Fruit fly (Drosophila melanogaster) whole organism, embryonic: ENCODE data around the gene Muc68Ca.
A peak's percentile ranks its signal among the peaks of the same experiment; 100 is the strongest.

Source experiments
- Asciz ChIP-seq: fragments of 200-800 bp; sonication (Bioruptor generic); optimal IDR thresholded peaks from 2 replicates; lab custom pipeline; 2017; ENCODE audit warnings: missing biosample characterization, mild to moderate bottlenecking, missing genetic modification characterization, missing genetic modification reagents
- Atf-2 ChIP-seq: fragments of 200-800 bp; sonication (Bioruptor generic); optimal IDR thresholded peaks from 2 replicates; lab custom pipeline; 2016; ENCODE audit warnings: missing biosample characterization, missing genetic modification characterization
- Atf3 ChIP-seq: fragments of 200-800 bp; sonication (Bioruptor generic); optimal IDR thresholded peaks from 3 replicates; lab custom pipeline; 2016; ENCODE audit warnings: missing biosample characterization, missing genetic modification characterization
- Atf6 ChIP-seq: fragments of 200-800 bp; sonication (Bioruptor generic); IDR thresholded peaks from 2 replicates; pipeline ENCODE4 v1.3.6; 2022; ENCODE audit warnings: missing biosample characterization, missing genetic modification characterization
- CG10267 ChIP-seq: fragments of 200-800 bp; sonication (Bioruptor generic); optimal IDR thresholded peaks from 2 replicates; lab custom pipeline; 2018; ENCODE audit warnings: missing biosample characterization, mild to moderate bottlenecking, missing genetic modification characterization, moderate library complexity
- CG11093 ChIP-seq: fragments of 200-800 bp; sonication (Bioruptor generic); IDR thresholded peaks from 3 replicates; pipeline ENCODE4 v1.3.6; 2022; ENCODE audit warnings: missing biosample characterization, missing genetic modification characterization
- CG11398 ChIP-seq: fragments of 200-800 bp; sonication (Bioruptor generic); optimal IDR thresholded peaks from 2 replicates; lab custom pipeline; 2016; ENCODE audit warnings: missing biosample characterization, missing genetic modification characterization
- CG12299 ChIP-seq: fragments of 200-800 bp; sonication (Bioruptor generic); optimal IDR thresholded peaks from 2 replicates; lab custom pipeline; 2018; ENCODE audit warnings: missing biosample characterization, mild to moderate bottlenecking, missing genetic modification characterization
- CG13123 ChIP-seq: fragments of 200-800 bp; sonication (Bioruptor generic); optimal IDR thresholded peaks from 2 replicates; lab custom pipeline; 2016; ENCODE audit warnings: missing biosample characterization, missing genetic modification characterization
- CG13624 ChIP-seq: fragments of 200-800 bp; sonication (Bioruptor generic); optimal IDR thresholded peaks from 2 replicates; lab custom pipeline; 2016; ENCODE audit warnings: missing biosample characterization, missing genetic modification characterization
- CG13775 ChIP-seq: fragments of 200-800 bp; sonication (Bioruptor generic); optimal IDR thresholded peaks from 3 replicates; lab custom pipeline; 2017; ENCODE audit warnings: missing biosample characterization, mild to moderate bottlenecking, missing genetic modification characterization
- CG16863 ChIP-seq: fragments of 200-800 bp; sonication (Bioruptor generic); optimal IDR thresholded peaks from 3 replicates; lab custom pipeline; 2016; ENCODE audit warnings: missing biosample characterization, missing genetic modification characterization
- CG17361 ChIP-seq: fragments of 200-800 bp; sonication (Bioruptor generic); IDR thresholded peaks from 3 replicates; pipeline ENCODE4 v1.3.6; 2022; ENCODE audit warnings: missing biosample characterization, missing genetic modification characterization
- CG1792 ChIP-seq: fragments of 200-800 bp; sonication (Bioruptor generic); optimal IDR thresholded peaks from 2 replicates; lab custom pipeline; 2016; ENCODE audit warnings: missing biosample characterization, missing genetic modification characterization
- CG18476 ChIP-seq: fragments of 200-800 bp; sonication (Bioruptor generic); optimal IDR thresholded peaks from 2 replicates; lab custom pipeline; 2016; ENCODE audit warnings: missing biosample characterization, mild to moderate bottlenecking, missing genetic modification characterization
- CG2712 ChIP-seq: fragments of 200-800 bp; optimal IDR thresholded peaks from 3 replicates; lab custom pipeline; 2019; ENCODE audit warnings: missing biosample characterization, mild to moderate bottlenecking, missing genetic modification characterization, moderate library complexity
- CG31388 ChIP-seq: fragments of 200-800 bp; sonication (Bioruptor generic); optimal IDR thresholded peaks from 2 replicates; lab custom pipeline; 2016; ENCODE audit warnings: missing biosample characterization, missing genetic modification characterization
- CG3281 ChIP-seq: fragments of 200-800 bp; sonication (Bioruptor generic); optimal IDR thresholded peaks from 3 replicates; lab custom pipeline; 2017; ENCODE audit warnings: missing biosample characterization, mild to moderate bottlenecking, missing genetic modification characterization
- CG42726 ChIP-seq: fragments of 200-800 bp; sonication (Bioruptor generic); IDR thresholded peaks from 2 replicates; pipeline ENCODE4 v1.3.6; 2022; ENCODE audit warnings: missing biosample characterization, missing genetic modification characterization; ENCODE audit not compliant: partially characterized antibody
- CG4617 ChIP-seq: fragments of 200-800 bp; sonication (Bioruptor generic); optimal IDR thresholded peaks from 3 replicates; lab custom pipeline; 2016; ENCODE audit warnings: missing biosample characterization, missing genetic modification characterization, borderline replicate concordance
- CG8478 ChIP-seq: fragments of >200 bp; optimal IDR thresholded peaks from 2 replicates; lab custom pipeline; 2018
- CG8765 ChIP-seq: fragments of 200-800 bp; sonication (Bioruptor generic); IDR thresholded peaks from 2 replicates; pipeline ENCODE4 v1.3.6; 2022; ENCODE audit warnings: missing biosample characterization, missing genetic modification characterization
- CG9876 ChIP-seq: fragments of 200-800 bp; sonication (Bioruptor generic); optimal IDR thresholded peaks from 2 replicates; lab custom pipeline; 2016; ENCODE audit warnings: missing biosample characterization, missing genetic modification characterization
- CG9932 ChIP-seq: fragments of 200-800 bp; sonication (Bioruptor generic); IDR thresholded peaks from 2 replicates; pipeline ENCODE4 v1.3.6; 2022; ENCODE audit warnings: missing biosample characterization, missing genetic modification characterization
- CHES-1-like ChIP-seq: fragments of 200-800 bp; sonication (Bioruptor generic); optimal IDR thresholded peaks from 2 replicates; lab custom pipeline; 2016; ENCODE audit warnings: missing biosample characterization, missing genetic modification characterization
- E2f1 ChIP-seq: fragments of 200-800 bp; sonication (Bioruptor generic); IDR thresholded peaks from 2 replicates; pipeline ENCODE4 v1.3.6; 2022; ENCODE audit warnings: missing biosample characterization, missing genetic modification characterization
- HLHmδ ChIP-seq: fragments of 200-800 bp; sonication (Bioruptor generic); optimal IDR thresholded peaks from 2 replicates; lab custom pipeline; 2018; ENCODE audit warnings: missing biosample characterization, mild to moderate bottlenecking, missing genetic modification characterization, moderate library complexity
- HmgD ChIP-seq: fragments of 200-800 bp; sonication (Bioruptor generic); optimal IDR thresholded peaks from 3 replicates; lab custom pipeline; 2016; ENCODE audit warnings: missing biosample characterization, missing genetic modification characterization
- MTF-1 ChIP-seq: fragments of 200-800 bp; sonication (Bioruptor generic); optimal IDR thresholded peaks from 2 replicates; lab custom pipeline; 2018; ENCODE audit warnings: missing biosample characterization, mild to moderate bottlenecking, missing genetic modification characterization, borderline replicate concordance
- Med ChIP-seq: fragments of 200-800 bp; sonication (Bioruptor generic); peaks from one replicate; lab custom pipeline; 2016; ENCODE audit warnings: missing biosample characterization, missing genetic modification characterization, mild to moderate bottlenecking, inconsistent platforms, moderate library complexity
- NFAT ChIP-seq: fragments of 200-800 bp; sonication (Bioruptor generic); IDR thresholded peaks from 2 replicates; pipeline ENCODE4 v1.3.6; 2022; ENCODE audit warnings: missing biosample characterization, missing genetic modification characterization
- Nf-YA ChIP-seq: fragments of 200-800 bp; sonication (Bioruptor generic); IDR thresholded peaks from 2 replicates; pipeline ENCODE4 v1.3.6; 2022; ENCODE audit warnings: missing biosample characterization, missing genetic modification characterization
- PHDP ChIP-seq: fragments of 200-800 bp; sonication (Bioruptor generic); optimal IDR thresholded peaks from 3 replicates; lab custom pipeline; 2018; ENCODE audit warnings: missing biosample characterization, mild to moderate bottlenecking, missing genetic modification characterization, moderate library complexity
- Scr ChIP-seq: fragments of 200-800 bp; sonication (Bioruptor generic); IDR thresholded peaks from 2 replicates; pipeline ENCODE4 v1.3.6; 2022; ENCODE audit warnings: missing biosample characterization, missing genetic modification characterization; ENCODE audit not compliant: partially characterized antibody
- ac ChIP-seq: fragments of 200-800 bp; sonication (Bioruptor generic); optimal IDR thresholded peaks from 3 replicates; lab custom pipeline; 2017; ENCODE audit warnings: missing biosample characterization, mild to moderate bottlenecking, missing genetic modification characterization
- aop ChIP-seq: fragments of 200-800 bp; sonication (Bioruptor generic); IDR thresholded peaks from 2 replicates; pipeline ENCODE4 v1.3.6; 2022; ENCODE audit warnings: missing biosample characterization, missing genetic modification characterization
- bbx ChIP-seq: fragments of 200-800 bp; sonication (Bioruptor generic); IDR thresholded peaks from 2 replicates; pipeline ENCODE4 v1.3.6; 2022; ENCODE audit warnings: missing biosample characterization, missing genetic modification characterization; ENCODE audit not compliant: partially characterized antibody
- gsb-n ChIP-seq: fragments of 200-800 bp; sonication (Bioruptor generic); optimal IDR thresholded peaks from 3 replicates; lab custom pipeline; 2018; ENCODE audit warnings: missing biosample characterization, mild to moderate bottlenecking, missing genetic modification characterization
- insv ChIP-seq, 2 experiments: fragments of 200-800 bp; sonication (Bioruptor generic); optimal IDR thresholded peaks; 3 replicates each; lab custom pipeline; 2016 to 2018; ENCODE audit warnings: missing biosample characterization in 2 of 2, missing genetic modification characterization in 2 of 2
- nerfin-2 ChIP-seq: fragments of 200-800 bp; sonication (Bioruptor generic); IDR thresholded peaks from 2 replicates; pipeline ENCODE4 v1.3.6; 2022; ENCODE audit warnings: missing biosample characterization, missing genetic modification characterization; ENCODE audit not compliant: partially characterized antibody
- repo ChIP-seq: fragments of 200-800 bp; sonication (Bioruptor generic); optimal IDR thresholded peaks from 2 replicates; lab custom pipeline; 2016; ENCODE audit warnings: missing biosample characterization, missing genetic modification characterization
- run ChIP-seq: fragments of 200-800 bp; sonication (Bioruptor generic); optimal IDR thresholded peaks from 3 replicates; lab custom pipeline; 2018; ENCODE audit warnings: missing biosample characterization, mild to moderate bottlenecking, missing genetic modification characterization
- sens ChIP-seq: fragments of 200-800 bp; sonication (Bioruptor generic); peaks from one replicate; lab custom pipeline; 2016; ENCODE audit warnings: missing biosample characterization, missing genetic modification characterization
- sim ChIP-seq: fragments of 200-800 bp; sonication (Bioruptor generic); IDR thresholded peaks from 2 replicates; pipeline ENCODE4 v1.3.6; 2022; ENCODE audit warnings: missing biosample characterization, missing genetic modification characterization
- sima ChIP-seq: fragments of 200-800 bp; sonication (Bioruptor generic); optimal IDR thresholded peaks from 2 replicates; lab custom pipeline; 2016; ENCODE audit warnings: missing biosample characterization, missing genetic modification characterization
- sisA ChIP-seq: fragments of 200-800 bp; sonication (Bioruptor generic); IDR thresholded peaks from 2 replicates; pipeline ENCODE4 v1.3.6; 2022; ENCODE audit warnings: missing biosample characterization, missing genetic modification characterization
- sob ChIP-seq: fragments of 200-800 bp; sonication (Bioruptor generic); IDR thresholded peaks from 2 replicates; pipeline ENCODE4 v1.3.6; 2022; ENCODE audit warnings: missing biosample characterization, missing genetic modification characterization
- tap ChIP-seq: fragments of 200-800 bp; optimal IDR thresholded peaks from 3 replicates; lab custom pipeline; 2019; ENCODE audit warnings: missing biosample characterization, mild to moderate bottlenecking, missing genetic modification characterization, moderate library complexity
- vvl ChIP-seq: fragments of 200-800 bp; sonication (Bioruptor generic); IDR thresholded peaks from 2 replicates; pipeline ENCODE4 v1.3.6; 2022; ENCODE audit warnings: missing biosample characterization, missing genetic modification characterization

Gene Muc68Ca

DNA sequence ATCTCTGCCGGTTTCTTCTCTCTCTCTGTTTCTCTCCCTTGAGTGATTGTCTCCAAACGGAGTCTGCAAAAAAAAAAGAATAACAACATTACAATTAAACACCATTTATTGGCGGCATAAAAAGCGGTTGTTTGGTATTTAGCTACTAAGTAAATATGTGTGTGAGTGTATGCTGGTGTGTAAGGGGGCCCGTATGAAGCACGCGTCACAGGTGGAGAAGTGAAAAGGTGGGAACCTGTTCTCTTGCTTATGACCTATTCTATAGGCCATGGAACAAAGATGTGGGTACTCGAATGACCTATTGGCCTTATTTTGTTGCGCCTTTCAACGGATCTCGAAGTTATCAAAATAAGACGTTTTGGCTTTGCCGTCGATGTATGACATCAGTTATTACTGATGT lies 31.3 kb downstream of the Muc68Ca start (continued):
- no peak for TF ChIP-seq ac (GFP tag; lab: Kevin White, UChicago)
- TF ChIP-seq Med (GFP tag; lab: Kevin White, UChicago) = peak; percentile 64
- no peak for TF ChIP-seq nerfin-2 (GFP tag; lab: Robert Waterston, UW)
- TF ChIP-seq CG42726 (GFP tag; lab: Robert Waterston, UW) = no peak
- TF ChIP-seq Atf6 (GFP tag; lab: Robert Waterston, UW) = no peak
- TF ChIP-seq Asciz (GFP tag; lab: Kevin White, UChicago) = no peak
- TF ChIP-seq HLHmδ (GFP tag; lab: Kevin White, UChicago) = peak; percentile 18
- TF ChIP-seq CG10267 (tag; lab: Kevin White, UChicago) = no peak
- TF ChIP-seq CG11093 (GFP tag; lab: Robert Waterston, UW) = no peak
- no peak for TF ChIP-seq CG1792 (GFP tag; lab: Kevin White, UChicago)
- peak; percentile 80 for TF ChIP-seq sens (GFP tag; lab: Kevin White, UChicago)
- TF ChIP-seq MTF-1 = no peak
- TF ChIP-seq NFAT (GFP tag; lab: Robert Waterston, UW) = no peak
- 0 out of 2 replicates have a peak, but pooled peaks have one; percentile 10 for TF ChIP-seq vvl (GFP tag; lab: Robert Waterston, UW)
- TF ChIP-seq aop (GFP tag; lab: Robert Waterston, UW) = no peak
- TF ChIP-seq E2f1 = no peak
- no peak for TF ChIP-seq tap (tag; lab: Kevin White, UChicago)
- TF ChIP-seq CG9932 (GFP tag; lab: Robert Waterston, UW) = no peak

DNA sequence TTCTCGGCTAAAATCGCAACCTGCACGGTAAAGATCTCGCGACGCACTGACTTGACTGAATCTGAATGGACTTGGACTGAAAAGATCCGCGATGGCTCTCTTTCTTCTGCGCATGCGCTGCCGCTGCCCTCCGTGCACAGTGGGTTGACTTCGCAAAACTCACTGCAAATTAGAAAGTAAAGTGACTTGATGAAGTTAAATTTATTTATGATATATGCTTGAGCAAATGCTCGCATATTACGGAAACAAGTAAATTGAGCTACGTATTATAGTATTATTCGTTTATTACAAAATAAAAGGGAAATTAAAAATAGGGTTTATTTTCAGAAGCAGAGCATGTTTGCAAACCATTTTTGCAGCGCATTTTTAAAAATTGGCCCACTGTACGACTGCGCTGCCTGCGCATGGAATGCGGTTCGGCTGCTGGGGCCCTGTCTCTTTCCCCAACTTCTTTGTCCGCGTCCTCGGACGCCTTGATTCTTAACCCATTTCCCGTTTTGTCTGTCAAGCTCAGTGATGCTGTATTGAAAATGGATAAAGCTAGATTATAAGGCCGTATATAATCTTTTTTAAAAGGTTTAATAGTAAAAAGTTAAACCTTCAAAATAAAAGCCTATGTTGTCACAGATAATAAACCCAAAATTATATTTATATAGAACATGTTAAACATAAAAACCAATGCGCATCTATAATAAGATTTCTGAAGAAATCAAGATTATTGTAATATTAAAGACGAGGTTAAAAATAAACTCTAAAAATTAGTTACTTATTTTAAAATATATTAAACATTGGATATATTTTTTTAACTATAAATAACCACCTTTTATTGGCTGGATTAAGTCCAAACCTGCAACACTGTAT lies 32.0 kb downstream of the Muc68Ca start, which contains the start of gene rt:
Gene rt (minus strand): TSS at position 51 of the 861 bp plus-strand sequence.
- TF ChIP-seq repo (GFP tag; lab: Kevin White, UChicago) = no peak
- TF ChIP-seq sob (GFP tag; lab: Robert Waterston, UW) = no peak; the same call in 1 of the 2 replicates
- peak; percentile 36 for TF ChIP-seq CG18476 (GFP tag; lab: Kevin White, UChicago)
- peak; percentile 53 for TF ChIP-seq CG13775
- TF ChIP-seq CG3281 (GFP tag; lab: Kevin White, UChicago) = peak; percentile 28
- TF ChIP-seq CG11398 = no peak
- no peak; the same call in 1 of the 2 replicates for TF ChIP-seq sim (GFP tag; lab: Robert Waterston, UW)
- TF ChIP-seq sisA (GFP tag; lab: Robert Waterston, UW) = peak; percentile 63
- peak; percentile 2 for TF ChIP-seq Atf3
- no peak for TF ChIP-seq sima (GFP tag; lab: Kevin White, UChicago)
- no peak for TF ChIP-seq CG12299 (tag; lab: Kevin White, UChicago)
- TF ChIP-seq CG16863 (GFP tag; lab: Kevin White, UChicago) = peak; percentile 38
- peak; percentile 60 for TF ChIP-seq gsb-n (tag; lab: Kevin White, UChicago)
- peak; percentile 68 for TF ChIP-seq CG17361 (GFP tag; lab: Robert Waterston, UW)
- TF ChIP-seq CG13123 = no peak
- TF ChIP-seq CG13624 = peak; percentile 26
- TF ChIP-seq CG2712 = peak; percentile 84
- TF ChIP-seq Scr = no peak
- TF ChIP-seq CG4617 (GFP tag; lab: Kevin White, UChicago) = no peak
- peak; percentile 16 for TF ChIP-seq Atf-2
- no peak for TF ChIP-seq CG8478 (lab: Kevin White, UChicago)
- TF ChIP-seq CG1792 (GFP tag; lab: Kevin White, UChicago) = no peak
- TF ChIP-seq CHES-1-like (GFP tag; lab: Kevin White, UChicago) = no peak
- peak; percentile 41 for TF ChIP-seq PHDP (tag; lab: Kevin White, UChicago)
- TF ChIP-seq CG9876 = no peak
- no peak for TF ChIP-seq HmgD (GFP tag; lab: Kevin White, UChicago)
- no peak for TF ChIP-seq bbx (GFP tag; lab: Robert Waterston, UW)
- no peak for TF ChIP-seq CG31388
- TF ChIP-seq CG8765 (GFP tag; lab: Robert Waterston, UW) = no peak
- peak; percentile 58; the same call in 1 of the 2 replicates for TF ChIP-seq Nf-YA
- TF ChIP-seq run (tag; lab: Kevin White, UChicago) = no peak
- no peak for TF ChIP-seq insv (GFP tag; optimal IDR thresholded peaks at IDR 0.05; lab: Kevin White, UChicago)
